Worm (Caenorhabditis elegans) whole organism, L2 larva: ENCODE results near the gene C49F8.15.

Experiments
- crh-2 ChIP-seq: sonication (generic microtip); optimal IDR thresholded peaks from 2 replicates; lab custom pipeline; 2017; ENCODE audit warnings: missing biosample characterization, missing genetic modification characterization
- lin-39 ChIP-seq: fragments of 150-350 bp; optimal IDR thresholded peaks from 2 replicates; lab custom pipeline; 2014; ENCODE audit warnings: missing biosample characterization, missing genetic modification reagents, missing genetic modification characterization
- snpc-4 ChIP-seq: fragments of 150-350 bp; optimal IDR thresholded peaks from 2 replicates; lab custom pipeline; 2014; ENCODE audit warnings: missing biosample characterization, missing genetic modification characterization
- ztf-1 ChIP-seq: fragments of 200-800 bp; sonication (Bioruptor generic); conservative IDR thresholded peaks from 2 replicates; pipeline ENCODE4 v1.3.6; 2022; ENCODE audit warnings: missing genetic modification characterization, missing compliant biosample characterization
- ztf-11 ChIP-seq: sonication (generic microtip); optimal IDR thresholded peaks from 2 replicates; lab custom pipeline; 2017; ENCODE audit warnings: missing biosample characterization, missing genetic modification characterization
- ztf-4 ChIP-seq: fragments of 150-350 bp; optimal IDR thresholded peaks from 2 replicates; lab custom pipeline; 2014; ENCODE audit warnings: missing biosample characterization, missing genetic modification characterization

- TF ChIP-seq snpc-4 (no peak), ztf-1 (GFP tag; lab: Robert Waterston, UW) (no peak), lin-39 (tag; lab: Kevin White, UChicago) (no peak), ztf-4 (tag; lab: Kevin White, UChicago) (no peak), ztf-11 (tag; lab: Kevin White, UChicago) (no peak), crh-2 (tag; lab: Kevin White, UChicago) (no peak)
Observed at ce11 chrX:13331386-13331785, 31.0 kb downstream of the C49F8.15 start, which contains the start of gene sir-2.3.
